Fruit fly (Drosophila melanogaster) whole organism, adult: Measurements from ENCODE around the gene CG18766.
A peak's percentile ranks its signal among the peaks of the same experiment; 100 is the strongest.

Source experiments
- CG1620 ChIP-seq: fragments of 200-800 bp; sonication (Bioruptor generic); optimal IDR thresholded peaks from 2 replicates; lab custom pipeline; 2016; ENCODE audit warnings: missing biosample characterization, missing genetic modification characterization
- CG33017 ChIP-seq: fragments of 200-800 bp; sonication (Bioruptor generic); optimal IDR thresholded peaks from 2 replicates; lab custom pipeline; 2018; ENCODE audit warnings: missing biosample characterization, mild to moderate bottlenecking, missing genetic modification characterization, moderate library complexity
- CG5204 ChIP-seq: fragments of 200-800 bp; sonication (Bioruptor generic); optimal IDR thresholded peaks from 2 replicates; lab custom pipeline; 2016; ENCODE audit warnings: missing biosample characterization, missing genetic modification characterization
- Clk ChIP-seq: fragments of 200-800 bp; sonication (Bioruptor generic); optimal IDR thresholded peaks from 2 replicates; lab custom pipeline; 2017; ENCODE audit warnings: missing biosample characterization, missing genetic modification characterization
- Crg-1 ChIP-seq: fragments of 200-800 bp; sonication (Bioruptor generic); optimal IDR thresholded peaks from 2 replicates; lab custom pipeline; 2016; ENCODE audit warnings: missing biosample characterization, missing genetic modification characterization
- Hr96 ChIP-seq: fragments of 200-800 bp; sonication (Bioruptor generic); optimal IDR thresholded peaks from 2 replicates; lab custom pipeline; 2016; ENCODE audit warnings: missing biosample characterization, missing genetic modification characterization
- Mnt ChIP-seq: fragments of 200-800 bp; sonication (Bioruptor generic); optimal IDR thresholded peaks from 2 replicates; lab custom pipeline; 2016; ENCODE audit warnings: missing biosample characterization, mild to moderate bottlenecking, missing genetic modification characterization
- bab1 ChIP-seq: fragments of 200-800 bp; sonication (Bioruptor generic); optimal IDR thresholded peaks from 3 replicates; lab custom pipeline; 2019; ENCODE audit warnings: missing biosample characterization, mild to moderate bottlenecking, missing genetic modification characterization, moderate library complexity
- ovo ChIP-seq: fragments of 200-800 bp; sonication (Bioruptor generic); optimal IDR thresholded peaks from 2 replicates; lab custom pipeline; 2016; ENCODE audit warnings: missing biosample characterization, missing genetic modification characterization
- tj ChIP-seq: fragments of 200-800 bp; sonication (Bioruptor generic); optimal IDR thresholded peaks from 3 replicates; lab custom pipeline; 2017; ENCODE audit warnings: missing biosample characterization, mild to moderate bottlenecking, missing genetic modification characterization, moderate library complexity

dm6 chr3R:27244412-27244741 is 672 bp downstream of the CG18766 start:
- TF ChIP-seq bab1 (GFP tag; lab: Kevin White, UChicago) (no peak), Hr96 (GFP tag; lab: Kevin White, UChicago) (no peak), ovo (GFP tag; lab: Kevin White, UChicago) (peak; percentile 91), tj (GFP tag; lab: Kevin White, UChicago) (no peak), CG5204 (GFP tag; lab: Kevin White, UChicago) (no peak), CG33017 (tag; lab: Kevin White, UChicago) (no peak), Clk (GFP tag; lab: Kevin White, UChicago) (no peak), Crg-1 (GFP tag; lab: Kevin White, UChicago) (no peak), CG1620 (no peak), Mnt (GFP tag; lab: Kevin White, UChicago) (no peak)
